Fruit fly (Drosophila melanogaster): Measurements from ENCODE around the gene eag.

The eag gene

dm6 chrX:15021021-15021477 lies 65.8 kb downstream of the eag start (continued):
- peak; percentile 45 for TF ChIP-seq lz (GFP tag; optimal IDR thresholded peaks at IDR 0.05)
- TF ChIP-seq CG8319 (GFP tag; optimal IDR thresholded peaks at IDR 0.05) = peak; percentile 62
- TF ChIP-seq CG31627 (GFP tag; optimal IDR thresholded peaks at IDR 0.05) = peak; percentile 30
- peak; percentile 60 for TF ChIP-seq Eip75B (GFP tag; optimal IDR thresholded peaks at IDR 0.05)
- peak; percentile 55 for TF ChIP-seq cyc (GFP tag; optimal IDR thresholded peaks at IDR 0.05)
- peak; percentile 60 for TF ChIP-seq Sox102F (GFP tag; optimal IDR thresholded peaks at IDR 0.05)
- peak; percentile 85 for TF ChIP-seq CG3032 (tag; optimal IDR thresholded peaks at IDR 0.05)
- peak; percentile 76 for TF ChIP-seq CG6792 (GFP tag; optimal IDR thresholded peaks at IDR 0.05)
- TF ChIP-seq topi (GFP tag; optimal IDR thresholded peaks at IDR 0.05) = peak; percentile 36
- TF ChIP-seq Eip93F (GFP tag; optimal IDR thresholded peaks at IDR 0.05) = no peak
- TF ChIP-seq Hr4 (GFP tag; optimal IDR thresholded peaks at IDR 0.05) = peak; percentile 58
- TF ChIP-seq CG32006 (GFP tag; optimal IDR thresholded peaks at IDR 0.05) = peak; percentile 80
- peak; percentile 74 for TF ChIP-seq CG7368 (GFP tag; optimal IDR thresholded peaks at IDR 0.05)
- TF ChIP-seq CG15336 (GFP tag; IDR thresholded peaks at IDR 0.05) = peak; percentile 82
- peak; percentile 52 for TF ChIP-seq CG6276 (GFP tag; optimal IDR thresholded peaks at IDR 0.05)
- TF ChIP-seq Eip78C (GFP tag) = peak; percentile 91

DNA sequence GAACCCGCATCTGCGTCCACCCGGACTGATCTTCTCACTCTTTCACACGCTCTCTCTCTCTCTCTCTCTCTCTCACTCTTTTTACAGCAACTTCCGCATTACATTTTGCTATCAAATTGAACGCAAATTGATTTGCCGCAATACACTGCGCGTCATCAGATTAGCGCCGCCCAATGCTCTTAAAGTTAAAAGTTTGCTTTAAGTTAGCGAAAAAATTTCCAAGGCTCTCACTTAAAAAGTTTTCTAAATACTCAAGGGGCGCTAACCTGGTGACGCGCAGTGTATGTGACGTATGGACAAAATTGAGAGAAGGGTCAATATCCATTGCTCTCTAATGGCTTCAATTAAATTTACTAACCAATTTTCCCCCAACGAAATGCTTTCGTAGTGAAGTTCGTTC lies 66.9 kb downstream of the eag start:
- TF ChIP-seq fkh (GFP tag; optimal IDR thresholded peaks at IDR 0.05) (peak; percentile 39), spab (GFP tag; optimal IDR thresholded peaks at IDR 0.05) (peak; percentile 31), CG7368 (GFP tag; optimal IDR thresholded peaks at IDR 0.05) (peak; percentile 65), Smox (GFP tag; optimal IDR thresholded peaks at IDR 0.05) (peak; percentile 69), Hr38 (GFP tag; optimal IDR thresholded peaks at IDR 0.05) (no peak), Eip78C (GFP tag) (peak; percentile 90), CG8632 (GFP tag; optimal IDR thresholded peaks at IDR 0.05) (peak; percentile 56), CG9139 (GFP tag; optimal IDR thresholded peaks at IDR 0.05) (no peak), eg (GFP tag; IDR thresholded peaks at IDR 0.05) (peak; percentile 59; the same call in 2 of the 3 replicates), CG3919 (GFP tag; optimal IDR thresholded peaks at IDR 0.05) (peak; percentile 76), salr (GFP tag; optimal IDR thresholded peaks at IDR 0.05) (peak in 1 of 2 experiments; percentile 31), CG6276 (GFP tag; optimal IDR thresholded peaks at IDR 0.05) (peak; percentile 55), ss (GFP tag; optimal IDR thresholded peaks at IDR 0.05) (no peak), vri (GFP tag; optimal IDR thresholded peaks at IDR 0.05) (peak; percentile 40), topi (GFP tag; optimal IDR thresholded peaks at IDR 0.05) (peak; percentile 77), cyc (GFP tag; optimal IDR thresholded peaks at IDR 0.05) (peak; percentile 75), pdm3 (GFP tag; optimal IDR thresholded peaks at IDR 0.05) (peak; percentile 73), CG6854 (GFP tag; optimal IDR thresholded peaks at IDR 0.05) (peak; percentile 21), esn (GFP tag; optimal IDR thresholded peaks at IDR 0.05) (peak; percentile 78), CG11762 (GFP tag; optimal IDR thresholded peaks at IDR 0.05; ENCODE audit: insufficient read depth) (peak; percentile 41), dac (GFP tag; optimal IDR thresholded peaks at IDR 0.05) (peak; percentile 29), Eip75B (GFP tag; optimal IDR thresholded peaks at IDR 0.05) (peak; percentile 63), Ets21C (GFP tag; optimal IDR thresholded peaks at IDR 0.05) (peak; percentile 55), Sox102F (GFP tag; optimal IDR thresholded peaks at IDR 0.05) (peak; percentile 73), svp (GFP tag) (peak; percentile 83), CG6163 (GFP tag; IDR thresholded peaks at IDR 0.05) (peak; percentile 83), CG32006 (GFP tag; optimal IDR thresholded peaks at IDR 0.05) (peak; percentile 69), CG15336 (GFP tag; IDR thresholded peaks at IDR 0.05) (peak; percentile 61), CG11902 (GFP tag; optimal IDR thresholded peaks at IDR 0.05) (peak; percentile 44), CG1621 (tag; optimal IDR thresholded peaks at IDR 0.05) (peak; percentile 39), Ets96B (tag; optimal IDR thresholded peaks at IDR 0.05) (peak; percentile 48), dsx (GFP tag; optimal IDR thresholded peaks at IDR 0.05; ENCODE audit: poor library complexity, severe bottlenecking) (peak; percentile 33), fd59A (GFP tag; optimal IDR thresholded peaks at IDR 0.05) (no peak), CG6808 (GFP tag; optimal IDR thresholded peaks at IDR 0.05) (peak; percentile 40), Sox14 (GFP tag; optimal IDR thresholded peaks at IDR 0.05) (peak; percentile 66), CG8119 (GFP tag; IDR thresholded peaks at IDR 0.05) (peak; percentile 74), CG10669 (GFP tag; optimal IDR thresholded peaks at IDR 0.05) (peak; percentile 70), lz (GFP tag; optimal IDR thresholded peaks at IDR 0.05) (peak; percentile 74), fd85E (GFP tag; optimal IDR thresholded peaks at IDR 0.05) (no peak), CG34406 (GFP tag; optimal IDR thresholded peaks at IDR 0.05) (peak; percentile 63), Lpt (GFP tag; optimal IDR thresholded peaks at IDR 0.05) (peak; percentile 57), Sox15 (GFP tag; optimal IDR thresholded peaks at IDR 0.05) (peak; percentile 22)
